Fruit fly (Drosophila melanogaster): Measurements from ENCODE around the gene ben.

The ben gene

dm6 chrX:13954936-13955335 is 41.2 kb upstream of the ben start, which contains the start of gene CG11068:
Gene CG11068, plus strand, starts transcription at chrX:13955236.
- TF ChIP-seq Crg-1 (GFP tag; optimal IDR thresholded peaks at IDR 0.05) (no peak), pad (GFP tag; optimal IDR thresholded peaks at IDR 0.05) (no peak), CG14711 (tag; optimal IDR thresholded peaks at IDR 0.05) (no peak), Clk (GFP tag; optimal IDR thresholded peaks at IDR 0.05) (no peak), CG11617 (GFP tag; optimal IDR thresholded peaks at IDR 0.05) (no peak)

DNA sequence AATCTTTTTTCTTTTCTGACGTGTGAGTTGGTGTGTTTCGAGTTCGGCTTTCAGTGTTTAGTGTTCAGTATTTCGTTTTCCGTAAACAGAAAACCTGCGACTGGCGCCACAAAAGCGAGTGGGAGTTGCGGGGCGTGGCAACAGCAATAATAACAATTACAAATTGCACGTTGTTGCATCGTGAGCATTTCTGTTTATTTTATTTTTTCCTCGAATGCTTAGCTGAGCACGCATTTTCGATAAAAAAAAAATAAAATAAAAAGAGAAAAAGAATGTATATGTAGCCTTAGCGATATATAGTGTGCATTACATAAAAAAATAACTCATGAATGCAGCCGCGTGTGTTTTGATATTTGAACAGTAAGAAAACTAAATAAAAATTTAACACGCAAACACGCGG is 31.3 kb upstream of the ben start:
- TF ChIP-seq CG1620 (GFP tag; optimal IDR thresholded peaks at IDR 0.05), result no peak
- no peak for TF ChIP-seq Clk (GFP tag; optimal IDR thresholded peaks at IDR 0.05)
- TF ChIP-seq Mnt (GFP tag; optimal IDR thresholded peaks at IDR 0.05), result no peak
- no peak for TF ChIP-seq bab1 (GFP tag; optimal IDR thresholded peaks at IDR 0.05)
- no peak for TF ChIP-seq cnc (optimal IDR thresholded peaks at IDR 0.05)
- peak; percentile 81 for TF ChIP-seq tj (GFP tag; optimal IDR thresholded peaks at IDR 0.05)
- TF ChIP-seq CG5204 (GFP tag; optimal IDR thresholded peaks at IDR 0.05), result no peak

DNA sequence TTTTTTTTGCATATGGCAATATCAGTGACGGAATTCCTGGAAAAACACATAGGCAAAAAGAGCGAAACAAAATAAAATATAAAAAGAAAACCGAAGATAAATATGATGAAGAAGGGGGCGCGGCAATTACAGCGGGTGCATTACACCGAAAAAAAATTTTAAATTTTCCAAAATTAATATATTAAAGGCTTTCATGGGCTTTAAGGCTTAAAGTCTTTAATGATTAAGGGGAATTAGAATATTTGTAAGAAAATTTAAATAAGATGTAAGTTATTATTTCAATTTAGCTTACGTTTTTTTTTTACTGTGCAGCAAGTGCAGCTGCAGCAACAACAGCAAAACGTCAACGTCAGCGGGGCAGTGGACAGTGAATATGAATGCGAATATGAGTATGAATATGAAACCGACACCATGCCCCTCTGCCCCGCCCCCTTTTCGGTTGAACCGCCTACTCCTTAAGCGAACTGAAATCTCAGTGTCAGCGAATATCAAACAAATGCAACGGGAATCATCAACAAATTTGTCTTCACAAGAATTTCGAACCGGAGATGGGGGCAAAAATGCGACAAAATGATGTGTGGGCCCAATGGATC is 23.6 kb upstream of the ben start:
- TF ChIP-seq CG11617 (GFP tag; optimal IDR thresholded peaks at IDR 0.05) (peak; percentile 81), CG1620 (GFP tag; optimal IDR thresholded peaks at IDR 0.05) (peak; percentile 80), bab1 (GFP tag; optimal IDR thresholded peaks at IDR 0.05) (peak; percentile 93), cic (GFP tag; optimal IDR thresholded peaks at IDR 0.05) (no peak), CG14711 (tag; optimal IDR thresholded peaks at IDR 0.05) (peak; percentile 80), CG5204 (GFP tag; optimal IDR thresholded peaks at IDR 0.05) (no peak), cnc (optimal IDR thresholded peaks at IDR 0.05) (no peak), Hr96 (GFP tag; optimal IDR thresholded peaks at IDR 0.05) (no peak), Clk (GFP tag; optimal IDR thresholded peaks at IDR 0.05) (no peak), CG7101 (tag; optimal IDR thresholded peaks at IDR 0.05) (peak; percentile 83), ovo (GFP tag; optimal IDR thresholded peaks at IDR 0.05) (peak; percentile 40), CG7045 (GFP tag; optimal IDR thresholded peaks at IDR 0.05) (no peak), tj (GFP tag; optimal IDR thresholded peaks at IDR 0.05) (peak; percentile 99), CG12768 (GFP tag; optimal IDR thresholded peaks at IDR 0.05) (no peak), kay (GFP tag; ENCODE audit: borderline replicate concordance) (peak; percentile 9), toe (GFP tag; optimal IDR thresholded peaks at IDR 0.05) (no peak), Crg-1 (GFP tag; optimal IDR thresholded peaks at IDR 0.05) (peak; percentile 56), CG33017 (tag; optimal IDR thresholded peaks at IDR 0.05) (no peak), Mnt (GFP tag; optimal IDR thresholded peaks at IDR 0.05) (peak; percentile 28), pad (GFP tag; optimal IDR thresholded peaks at IDR 0.05) (peak; percentile 75)

DNA sequence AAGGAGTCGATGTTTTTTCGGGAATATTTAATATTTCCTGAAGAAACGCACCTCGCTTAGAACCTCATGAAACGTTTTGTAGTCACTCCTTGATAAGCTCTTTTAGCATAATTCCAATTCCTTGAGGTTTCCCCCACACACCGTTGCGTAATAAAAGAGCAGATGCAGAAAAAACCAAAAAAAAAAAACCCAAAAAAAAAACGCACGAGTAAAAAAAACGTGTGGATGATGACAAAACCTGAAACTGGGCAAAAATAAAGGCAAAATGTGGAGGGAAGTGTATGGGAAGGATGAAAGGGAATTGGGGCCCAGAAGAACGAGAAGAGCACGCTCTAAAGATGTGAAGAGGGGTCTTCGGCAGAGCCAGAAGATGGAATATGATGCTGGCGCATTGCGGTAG is 15.9 kb upstream of the ben start:
- no peak for TF ChIP-seq bab1 (GFP tag; optimal IDR thresholded peaks at IDR 0.05)
- TF ChIP-seq cnc (optimal IDR thresholded peaks at IDR 0.05), result no peak
- TF ChIP-seq Crg-1 (GFP tag; optimal IDR thresholded peaks at IDR 0.05), result no peak
- no peak for TF ChIP-seq CG14711 (tag; optimal IDR thresholded peaks at IDR 0.05)
- TF ChIP-seq Hr96 (GFP tag; optimal IDR thresholded peaks at IDR 0.05), result no peak
- TF ChIP-seq ovo (GFP tag; optimal IDR thresholded peaks at IDR 0.05), result no peak
- no peak for TF ChIP-seq kay (GFP tag; ENCODE audit: borderline replicate concordance)
- TF ChIP-seq CG11617 (GFP tag; optimal IDR thresholded peaks at IDR 0.05), result no peak
- TF ChIP-seq CG5204 (GFP tag; optimal IDR thresholded peaks at IDR 0.05), result no peak

DNA sequence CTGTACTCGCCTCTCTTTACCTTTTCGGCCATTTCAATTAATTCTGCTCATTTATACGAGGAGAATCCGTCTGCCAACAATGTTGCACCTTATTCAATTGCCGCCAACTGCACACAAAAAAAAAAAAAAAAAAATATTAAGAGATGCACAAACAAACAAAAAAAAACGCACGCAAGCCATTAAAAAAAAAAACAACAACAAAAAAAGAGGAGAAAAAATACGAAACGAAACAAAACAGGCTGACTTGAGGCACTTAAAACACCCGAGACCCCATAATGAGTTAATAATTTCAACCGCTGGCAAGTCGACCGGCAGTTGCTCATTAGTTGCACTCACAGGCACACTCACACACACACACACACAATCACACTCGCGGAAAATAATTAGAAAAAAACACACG is 13.1 kb upstream of the ben start:
- TF ChIP-seq CG5204 (GFP tag; optimal IDR thresholded peaks at IDR 0.05) (no peak), CG7045 (GFP tag; optimal IDR thresholded peaks at IDR 0.05) (no peak), Hr96 (GFP tag; optimal IDR thresholded peaks at IDR 0.05) (no peak), cnc (optimal IDR thresholded peaks at IDR 0.05) (no peak), cic (GFP tag; optimal IDR thresholded peaks at IDR 0.05) (no peak), kay (GFP tag; ENCODE audit: borderline replicate concordance) (no peak), CG14711 (tag; optimal IDR thresholded peaks at IDR 0.05) (no peak), CG12768 (GFP tag; optimal IDR thresholded peaks at IDR 0.05) (no peak), CG33017 (tag; optimal IDR thresholded peaks at IDR 0.05) (no peak), pad (GFP tag; optimal IDR thresholded peaks at IDR 0.05) (no peak), tj (GFP tag; optimal IDR thresholded peaks at IDR 0.05) (no peak), ovo (GFP tag; optimal IDR thresholded peaks at IDR 0.05) (no peak), CG1620 (GFP tag; optimal IDR thresholded peaks at IDR 0.05) (no peak), Clk (GFP tag; optimal IDR thresholded peaks at IDR 0.05) (no peak), toe (GFP tag; optimal IDR thresholded peaks at IDR 0.05) (no peak), bab1 (GFP tag; optimal IDR thresholded peaks at IDR 0.05) (no peak), Mnt (GFP tag; optimal IDR thresholded peaks at IDR 0.05) (no peak)

dm6 chrX:13986496-13986895 is 9.6 kb upstream of the ben start:
- TF ChIP-seq CG11617 (GFP tag; optimal IDR thresholded peaks at IDR 0.05) (peak; percentile 51), Crg-1 (GFP tag; optimal IDR thresholded peaks at IDR 0.05) (no peak), tj (GFP tag; optimal IDR thresholded peaks at IDR 0.05) (peak; percentile 89), CG7101 (tag; optimal IDR thresholded peaks at IDR 0.05) (peak; percentile 7), cic (GFP tag; optimal IDR thresholded peaks at IDR 0.05) (no peak), pad (GFP tag; optimal IDR thresholded peaks at IDR 0.05) (peak; percentile 65), CG33017 (tag; optimal IDR thresholded peaks at IDR 0.05) (peak; percentile 1), CG12768 (GFP tag; optimal IDR thresholded peaks at IDR 0.05) (peak; percentile 49), bab1 (GFP tag; optimal IDR thresholded peaks at IDR 0.05) (peak; percentile 13)

DNA sequence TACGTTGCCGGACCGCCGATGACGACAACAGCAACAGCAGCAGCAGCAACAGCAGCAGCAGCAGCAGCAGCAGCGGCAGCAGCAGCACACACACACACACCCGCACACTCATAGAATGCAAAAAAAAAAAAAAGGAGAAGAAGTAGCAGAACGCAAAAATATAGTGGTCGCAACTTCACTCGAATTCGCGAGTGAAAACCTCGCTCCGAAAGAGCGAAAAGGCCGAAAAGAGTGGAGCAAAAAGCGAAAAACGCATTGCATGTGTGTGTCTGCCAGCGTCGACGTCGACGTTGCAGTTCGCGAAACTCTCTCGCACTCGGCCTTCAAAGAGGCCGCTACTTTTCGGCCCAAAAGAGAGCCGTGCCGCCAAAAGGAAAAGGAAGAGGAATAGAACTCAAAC is 7.3 kb upstream of the ben start:
- TF ChIP-seq kay (GFP tag; ENCODE audit: borderline replicate concordance) (peak; percentile 65), CG7045 (GFP tag; optimal IDR thresholded peaks at IDR 0.05) (peak; percentile 13), ovo (GFP tag; optimal IDR thresholded peaks at IDR 0.05) (peak; percentile 4), CG11617 (GFP tag; optimal IDR thresholded peaks at IDR 0.05) (peak; percentile 68), tj (GFP tag; optimal IDR thresholded peaks at IDR 0.05) (peak; percentile 75), bab1 (GFP tag; optimal IDR thresholded peaks at IDR 0.05) (no peak), Hr96 (GFP tag; optimal IDR thresholded peaks at IDR 0.05) (no peak), CG1620 (GFP tag; optimal IDR thresholded peaks at IDR 0.05) (no peak), Mnt (GFP tag; optimal IDR thresholded peaks at IDR 0.05) (no peak), cic (GFP tag; optimal IDR thresholded peaks at IDR 0.05) (peak; percentile 13), CG5204 (GFP tag; optimal IDR thresholded peaks at IDR 0.05) (no peak), CG33017 (tag; optimal IDR thresholded peaks at IDR 0.05) (peak; percentile 4), pad (GFP tag; optimal IDR thresholded peaks at IDR 0.05) (peak; percentile 15), CG12768 (GFP tag; optimal IDR thresholded peaks at IDR 0.05) (peak; percentile 41)

Data from whole organism, adult.